Fruit fly (Drosophila melanogaster) whole organism, embryonic: ENCODE measurements around the gene CG15414.

Experiments used
- Atf6 ChIP-seq: fragments of 200-800 bp; sonication (Bioruptor generic); IDR thresholded peaks from 2 replicates; pipeline ENCODE4 v1.3.6; 2022; ENCODE audit warnings: missing biosample characterization, missing genetic modification characterization
- BEAF-32 ChIP-seq: fragments of 200-800 bp; sonication (Bioruptor generic); optimal IDR thresholded peaks from 3 replicates; lab custom pipeline; 2017; ENCODE audit warnings: missing biosample characterization, missing genetic modification characterization, mild to moderate bottlenecking, moderate library complexity, missing genetic modification reagents
- CG11247 ChIP-seq: fragments of 200-800 bp; sonication (Bioruptor generic); IDR thresholded peaks from 2 replicates; pipeline ENCODE4 v1.3.6; 2022; ENCODE audit warnings: missing biosample characterization, missing genetic modification characterization
- CG11456 ChIP-seq: fragments of 200-800 bp; sonication (Bioruptor generic); IDR thresholded peaks from 3 replicates; pipeline ENCODE4 v1.3.6; 2022; ENCODE audit warnings: missing biosample characterization, missing genetic modification characterization
- CG12104 ChIP-seq: fragments of 200-800 bp; sonication (Bioruptor generic); optimal IDR thresholded peaks from 3 replicates; lab custom pipeline; 2016; ENCODE audit warnings: missing biosample characterization, missing genetic modification characterization
- CG12391 ChIP-seq: fragments of 200-800 bp; sonication (Bioruptor generic); optimal IDR thresholded peaks from 3 replicates; lab custom pipeline; 2018; ENCODE audit warnings: missing biosample characterization, mild to moderate bottlenecking, missing genetic modification characterization, moderate library complexity
- CG13296 ChIP-seq: fragments of 200-800 bp; sonication (Bioruptor generic); optimal IDR thresholded peaks from 3 replicates; lab custom pipeline; 2018; ENCODE audit warnings: missing biosample characterization, mild to moderate bottlenecking, missing genetic modification characterization
- CG15514 ChIP-seq: fragments of 200-800 bp; sonication (Bioruptor generic); optimal IDR thresholded peaks from 3 replicates; lab custom pipeline; 2017; ENCODE audit warnings: missing biosample characterization, missing genetic modification characterization, mild to moderate bottlenecking, moderate library complexity, missing genetic modification reagents
- CG16813 ChIP-seq: fragments of 200-800 bp; sonication (Bioruptor generic); IDR thresholded peaks from 3 replicates; pipeline ENCODE4 v1.3.6; 2022; ENCODE audit warnings: missing biosample characterization, missing genetic modification characterization; ENCODE audit not compliant: partially characterized antibody
- CG16815 ChIP-seq: fragments of 200-800 bp; sonication (Bioruptor generic); optimal IDR thresholded peaks from 3 replicates; lab custom pipeline; 2017; ENCODE audit warnings: missing biosample characterization, mild to moderate bottlenecking, missing genetic modification characterization
- CG16863 ChIP-seq: fragments of 200-800 bp; sonication (Bioruptor generic); optimal IDR thresholded peaks from 3 replicates; lab custom pipeline; 2016; ENCODE audit warnings: missing biosample characterization, missing genetic modification characterization
- CG17612 ChIP-seq: fragments of 200-800 bp; sonication (Bioruptor generic); IDR thresholded peaks from 2 replicates; pipeline ENCODE4 v1.3.6; 2022; ENCODE audit warnings: missing biosample characterization, missing genetic modification characterization
- CG18599 ChIP-seq: fragments of 200-800 bp; sonication (Bioruptor generic); optimal IDR thresholded peaks from 3 replicates; lab custom pipeline; 2017; ENCODE audit warnings: missing biosample characterization, missing genetic modification characterization, mild to moderate bottlenecking, moderate library complexity, missing genetic modification reagents
- CG2116 ChIP-seq: fragments of 200-800 bp; sonication (Bioruptor generic); optimal IDR thresholded peaks from 3 replicates; lab custom pipeline; 2018; ENCODE audit warnings: missing biosample characterization, mild to moderate bottlenecking, missing genetic modification characterization
- CG32772 ChIP-seq: fragments of 200-800 bp; sonication (Bioruptor generic); IDR thresholded peaks from 2 replicates; pipeline ENCODE4 v1.3.6; 2022; ENCODE audit warnings: missing biosample characterization, missing genetic modification characterization
- CG4617 ChIP-seq: fragments of 200-800 bp; sonication (Bioruptor generic); optimal IDR thresholded peaks from 3 replicates; lab custom pipeline; 2016; ENCODE audit warnings: missing biosample characterization, missing genetic modification characterization, borderline replicate concordance
- CG8478 ChIP-seq: fragments of >200 bp; optimal IDR thresholded peaks from 2 replicates; lab custom pipeline; 2018
- CHES-1-like ChIP-seq: fragments of 200-800 bp; sonication (Bioruptor generic); optimal IDR thresholded peaks from 2 replicates; lab custom pipeline; 2016; ENCODE audit warnings: missing biosample characterization, missing genetic modification characterization
- Ets65A ChIP-seq: fragments of 200-800 bp; sonication (Bioruptor generic); peaks from one replicate; lab custom pipeline; 2016; ENCODE audit warnings: missing biosample characterization, missing genetic modification characterization
- Fer3 ChIP-seq: fragments of 200-800 bp; sonication (Bioruptor generic); optimal IDR thresholded peaks from 2 replicates; lab custom pipeline; 2018; ENCODE audit warnings: missing biosample characterization, mild to moderate bottlenecking, missing genetic modification characterization, moderate library complexity
- Hey ChIP-seq: fragments of 200-800 bp; sonication (Bioruptor generic); optimal IDR thresholded peaks from 3 replicates; lab custom pipeline; 2018; ENCODE audit warnings: missing biosample characterization, mild to moderate bottlenecking, missing genetic modification characterization
- HmgZ ChIP-seq: fragments of 200-800 bp; sonication (Bioruptor generic); optimal IDR thresholded peaks from 2 replicates; lab custom pipeline; 2018; ENCODE audit warnings: missing biosample characterization, mild to moderate bottlenecking, missing genetic modification characterization
- Hr78 ChIP-seq, 2 experiments: fragments of 200-800 bp in 1 of 2; fragments of >200 bp in 1 of 2; sonication (Bioruptor generic) in 1 of 2; optimal IDR thresholded peaks; 2 replicates each; lab custom pipeline; 2017 to 2019; ENCODE audit warnings: missing biosample characterization in 2 of 2, missing genetic modification characterization in 2 of 2, mild to moderate bottlenecking in 1 of 2, moderate library complexity in 1 of 2
- Lpt ChIP-seq: fragments of >200 bp; optimal IDR thresholded peaks from 2 replicates; lab custom pipeline; 2018; ENCODE audit warnings: missing biosample characterization, missing genetic modification characterization
- Med ChIP-seq: fragments of 200-800 bp; sonication (Bioruptor generic); peaks from one replicate; lab custom pipeline; 2016; ENCODE audit warnings: missing biosample characterization, missing genetic modification characterization, mild to moderate bottlenecking, inconsistent platforms, moderate library complexity
- Ptx1 ChIP-seq: fragments of 200-800 bp; sonication (Bioruptor generic); IDR thresholded peaks from 2 replicates; pipeline ENCODE4 v1.3.6; 2022; ENCODE audit warnings: missing biosample characterization, missing genetic modification characterization
- Sin3A ChIP-seq: fragments of >200 bp; optimal IDR thresholded peaks from 2 replicates; lab custom pipeline; 2018
- abd-A ChIP-seq: fragments of 200-800 bp; sonication (Bioruptor generic); optimal IDR thresholded peaks from 3 replicates; lab custom pipeline; 2019; ENCODE audit warnings: missing biosample characterization, mild to moderate bottlenecking, missing genetic modification characterization, moderate library complexity
- bab2 ChIP-seq: fragments of 200-800 bp; sonication (Bioruptor generic); optimal IDR thresholded peaks from 2 replicates; lab custom pipeline; 2016; ENCODE audit warnings: missing biosample characterization, missing genetic modification characterization
- cas ChIP-seq: fragments of 200-800 bp; sonication (Bioruptor generic); IDR thresholded peaks from 2 replicates; pipeline ENCODE4 v1.3.6; 2022; ENCODE audit warnings: missing biosample characterization, missing genetic modification characterization
- ci ChIP-seq: fragments of 200-800 bp; sonication (Bioruptor generic); IDR thresholded peaks from 3 replicates; pipeline ENCODE4 v1.3.6; 2022; ENCODE audit warnings: missing biosample characterization, missing genetic modification characterization
- crp ChIP-seq, 2 experiments: fragments of 200-800 bp; sonication (Bioruptor generic); optimal IDR thresholded peaks; 2 replicates in 1 of 2; 3 replicates in 1 of 2; lab custom pipeline; 2017; ENCODE audit warnings: missing biosample characterization in 2 of 2, missing genetic modification characterization in 2 of 2, mild to moderate bottlenecking in 1 of 2, moderate library complexity in 1 of 2
- disco-r ChIP-seq: fragments of 200-800 bp; sonication (Bioruptor generic); optimal IDR thresholded peaks from 2 replicates; lab custom pipeline; 2016; ENCODE audit warnings: missing biosample characterization, missing genetic modification characterization
- gce ChIP-seq: fragments of 200-800 bp; sonication (Bioruptor generic); IDR thresholded peaks from 3 replicates; pipeline ENCODE4 v1.3.6; 2022; ENCODE audit warnings: missing biosample characterization, missing genetic modification characterization
- gsb ChIP-seq: fragments of 200-800 bp; sonication (Bioruptor generic); IDR thresholded peaks from 2 replicates; pipeline ENCODE4 v1.3.6; 2022; ENCODE audit warnings: missing biosample characterization, missing genetic modification characterization
- gt ChIP-seq: fragments of 200-800 bp; sonication (Bioruptor generic); IDR thresholded peaks from 2 replicates; pipeline ENCODE4 v1.3.6; 2022; ENCODE audit warnings: missing biosample characterization, missing genetic modification characterization
- inv ChIP-seq: fragments of 200-800 bp; sonication (Bioruptor generic); IDR thresholded peaks from 2 replicates; pipeline ENCODE4 v1.3.6; 2022; ENCODE audit warnings: missing biosample characterization, missing genetic modification characterization; ENCODE audit not compliant: partially characterized antibody
- kah ChIP-seq: fragments of 200-800 bp; sonication (Bioruptor generic); optimal IDR thresholded peaks from 2 replicates; lab custom pipeline; 2018; ENCODE audit warnings: missing biosample characterization, mild to moderate bottlenecking, missing genetic modification characterization
- ken ChIP-seq: fragments of 200-800 bp; sonication (Bioruptor generic); IDR thresholded peaks from 3 replicates; pipeline ENCODE4 v1.3.6; 2022; ENCODE audit warnings: missing biosample characterization, missing genetic modification characterization
- pros ChIP-seq: fragments of 200-800 bp; sonication (Bioruptor generic); optimal IDR thresholded peaks from 3 replicates; lab custom pipeline; 2019; ENCODE audit warnings: missing biosample characterization, mild to moderate bottlenecking, missing genetic modification characterization, moderate library complexity
- pum ChIP-seq: fragments of 200-800 bp; sonication (Bioruptor generic); optimal IDR thresholded peaks from 2 replicates; lab custom pipeline; 2016; ENCODE audit warnings: missing biosample characterization, missing genetic modification characterization
- salm ChIP-seq: fragments of 200-800 bp; sonication (Bioruptor generic); optimal IDR thresholded peaks from 2 replicates; lab custom pipeline; 2018; ENCODE audit warnings: missing biosample characterization, mild to moderate bottlenecking, missing genetic modification characterization
- schlank ChIP-seq: fragments of 200-800 bp; sonication (Bioruptor generic); optimal IDR thresholded peaks from 2 replicates; lab custom pipeline; 2018; ENCODE audit warnings: missing biosample characterization, mild to moderate bottlenecking, missing genetic modification characterization
- sens ChIP-seq: fragments of 200-800 bp; sonication (Bioruptor generic); peaks from one replicate; lab custom pipeline; 2016; ENCODE audit warnings: missing biosample characterization, missing genetic modification characterization
- sens-2 ChIP-seq: fragments of 200-800 bp; sonication (Bioruptor generic); IDR thresholded peaks from 2 replicates; pipeline ENCODE4 v1.3.6; 2022; ENCODE audit warnings: missing biosample characterization, missing genetic modification characterization
- sqz ChIP-seq: fragments of 200-800 bp; sonication (Bioruptor generic); optimal IDR thresholded peaks from 3 replicates; lab custom pipeline; 2018; ENCODE audit warnings: missing biosample characterization, mild to moderate bottlenecking, missing genetic modification characterization
- stwl ChIP-seq: fragments of 200-800 bp; sonication (Bioruptor generic); optimal IDR thresholded peaks from 3 replicates; lab custom pipeline; 2018; ENCODE audit warnings: missing biosample characterization, mild to moderate bottlenecking, missing genetic modification characterization, moderate library complexity
- wor ChIP-seq: fragments of 200-800 bp; sonication (Bioruptor generic); IDR thresholded peaks from 2 replicates; pipeline ENCODE4 v1.3.6; 2022; ENCODE audit warnings: missing biosample characterization, missing genetic modification characterization

The CG15414 gene

dm6 chr2L:3466846-3467245 lies 24.0 kb downstream of the CG15414 start:
- peak; percentile 73 for TF ChIP-seq Ets65A (GFP tag; lab: Kevin White, UChicago)
- no peak for TF ChIP-seq pros (GFP tag; lab: Kevin White, UChicago)
- no peak for TF ChIP-seq cas
- TF ChIP-seq Med (GFP tag; lab: Kevin White, UChicago) = peak; percentile 59
- TF ChIP-seq sens (GFP tag; lab: Kevin White, UChicago) = peak; percentile 59
- no peak for TF ChIP-seq schlank (tag; lab: Kevin White, UChicago)
- no peak for TF ChIP-seq pum
- TF ChIP-seq CG16813 = no peak
- TF ChIP-seq, all 482 proteins: peak for 3

dm6 chr2L:3465918-3466727 lies 24.7 kb downstream of the CG15414 start, which contains the start of the genes msl-2 and ND-PDSW:
msl-2 (minus strand) TSS chr2L:3466112.
ND-PDSW (plus strand) TSS chr2L:3466157.
- TF ChIP-seq CHES-1-like (GFP tag; lab: Kevin White, UChicago) (peak; percentile 36), CG16813 (peak; percentile 45; the same call in 2 of the 3 replicates), HmgZ (tag; lab: Kevin White, UChicago) (peak; percentile 41), wor (GFP tag; lab: Robert Waterston, UW) (no peak), CG15514 (GFP tag; lab: Kevin White, UChicago) (peak; percentile 42), Fer3 (no peak), Lpt (GFP tag; lab: Kevin White, UChicago) (no peak), gt (GFP tag; lab: Robert Waterston, UW) (no peak), Sin3A (lab: Kevin White, UChicago) (peak; percentile 74), sens-2 (GFP tag; lab: Robert Waterston, UW) (no peak), CG16815 (GFP tag; lab: Kevin White, UChicago) (no peak), disco-r (no peak), salm (tag; lab: Kevin White, UChicago) (no peak), CG4617 (peak; percentile 90), pum (no peak), CG18599 (GFP tag; lab: Kevin White, UChicago) (no peak), Ptx1 (no peak), CG11247 (no peak), crp (GFP tag; optimal IDR thresholded peaks at IDR 0.05; lab: Kevin White, UChicago) (peak; percentile 72 to 96), CG12104 (GFP tag; lab: Kevin White, UChicago) (no peak), gsb (GFP tag; lab: Robert Waterston, UW) (no peak), CG2116 (peak; percentile 51), CG11456 (no peak), CG16863 (GFP tag; lab: Kevin White, UChicago) (no peak), CG8478 (lab: Kevin White, UChicago) (no peak), ci (GFP tag; lab: Robert Waterston, UW) (no peak), inv (GFP tag; lab: Robert Waterston, UW) (no peak), CG13296 (GFP tag; lab: Kevin White, UChicago) (no peak), schlank (tag; lab: Kevin White, UChicago) (no peak), Atf6 (GFP tag; lab: Robert Waterston, UW) (no peak), BEAF-32 (GFP tag; lab: Kevin White, UChicago) (peak; percentile 42), ken (GFP tag; lab: Robert Waterston, UW) (no peak), CG12391 (tag; lab: Kevin White, UChicago) (peak; percentile 12), Hey (no peak), gce (GFP tag; lab: Robert Waterston, UW) (no peak), abd-A (tag; lab: Kevin White, UChicago) (no peak), CG32772 (GFP tag; lab: Robert Waterston, UW) (0 out of 2 replicates have a peak, but pooled peaks have one; percentile 25), Med (GFP tag; lab: Kevin White, UChicago) (peak; percentile 80), sqz (GFP tag; lab: Kevin White, UChicago) (no peak), stwl (tag; lab: Kevin White, UChicago) (peak; percentile 41), CG17612 (GFP tag; lab: Robert Waterston, UW) (no peak), kah (GFP tag; lab: Kevin White, UChicago) (no peak), Hr78 (GFP tag; optimal IDR thresholded peaks at IDR 0.05; lab: Kevin White, UChicago) (no peak), bab2 (GFP tag; lab: Kevin White, UChicago) (no peak)
